Worm (Caenorhabditis elegans): ENCODE data around the gene ora-1.

ora-1 gene

ce11 chrIV:7961889-7962342 is 15.8 kb upstream of the ora-1 start:
- TF ChIP-seq ama-1 (optimal IDR thresholded peaks at IDR 0.05) = no peak
- TF ChIP-seq hmg-4 (GFP tag; optimal IDR thresholded peaks at IDR 0.05) = no peak
- TF ChIP-seq aly-1 (tag; optimal IDR thresholded peaks at IDR 0.05) = no peak
- no peak for TF ChIP-seq B0310.2 (tag; optimal IDR thresholded peaks at IDR 0.05)
- no peak for TF ChIP-seq tbx-11 (GFP tag; IDR thresholded peaks at IDR 0.05)
- TF ChIP-seq tbx-37 (GFP tag; conservative IDR thresholded peaks at IDR 0.05) = no peak
- no peak for TF ChIP-seq ceh-36 (tag; optimal IDR thresholded peaks at IDR 0.05)
- TF ChIP-seq ets-7 (tag; optimal IDR thresholded peaks at IDR 0.05) = no peak
- TF ChIP-seq sea-1 (GFP tag; conservative IDR thresholded peaks at IDR 0.05) = no peak
- no peak for TF ChIP-seq flt-1 (GFP tag; IDR thresholded peaks at IDR 0.05)
- TF ChIP-seq hnd-1 (tag; optimal IDR thresholded peaks at IDR 0.05) = no peak
- no peak for TF ChIP-seq scrt-1 (GFP tag; IDR thresholded peaks at IDR 0.05)
- no peak for TF ChIP-seq ceh-13 (GFP tag; optimal IDR thresholded peaks at IDR 0.05)
- TF ChIP-seq tra-4 (tag; optimal IDR thresholded peaks at IDR 0.05) = no peak
- TF ChIP-seq pes-1 (GFP tag; IDR thresholded peaks at IDR 0.05) = no peak
- TF ChIP-seq F13C5.2 (tag; optimal IDR thresholded peaks at IDR 0.05) = no peak
- no peak for TF ChIP-seq hmbx-1 (tag; optimal IDR thresholded peaks at IDR 0.05)

- no peak for TF ChIP-seq tbx-37 (GFP tag; conservative IDR thresholded peaks at IDR 0.05)
- no peak for TF ChIP-seq aly-1 (tag; optimal IDR thresholded peaks at IDR 0.05)
- no peak for TF ChIP-seq ceh-36 (tag; optimal IDR thresholded peaks at IDR 0.05)
- TF ChIP-seq tbx-11 (GFP tag; IDR thresholded peaks at IDR 0.05) = no peak
- no peak for TF ChIP-seq pes-1 (GFP tag; IDR thresholded peaks at IDR 0.05)
- TF ChIP-seq B0310.2 (tag; optimal IDR thresholded peaks at IDR 0.05) = no peak
- no peak for TF ChIP-seq scrt-1 (GFP tag; IDR thresholded peaks at IDR 0.05)
- no peak for TF ChIP-seq tra-4 (tag; optimal IDR thresholded peaks at IDR 0.05)
- no peak for TF ChIP-seq flt-1 (GFP tag; IDR thresholded peaks at IDR 0.05)
- TF ChIP-seq hnd-1 (tag; optimal IDR thresholded peaks at IDR 0.05) = no peak
- no peak for TF ChIP-seq hmg-4 (GFP tag; optimal IDR thresholded peaks at IDR 0.05)
- TF ChIP-seq ets-7 (tag; optimal IDR thresholded peaks at IDR 0.05) = no peak
- TF ChIP-seq F13C5.2 (tag; optimal IDR thresholded peaks at IDR 0.05) = no peak
- TF ChIP-seq ama-1 (optimal IDR thresholded peaks at IDR 0.05) = no peak
- TF ChIP-seq sea-1 (GFP tag; conservative IDR thresholded peaks at IDR 0.05) = no peak
- no peak for TF ChIP-seq ceh-13 (GFP tag; optimal IDR thresholded peaks at IDR 0.05)
- no peak for TF ChIP-seq hmbx-1 (tag; optimal IDR thresholded peaks at IDR 0.05)
Observed at ce11 chrIV:7967006-7967405, 10.7 kb upstream of the ora-1 start, which contains the start of gene F57H12.5. F57H12.5 (plus strand) TSS chrIV:7967306.

- no peak for TF ChIP-seq tra-4 (tag; optimal IDR thresholded peaks at IDR 0.05)
Observed at ce11 chrIV:7976210-7976609, 1.5 kb upstream of the ora-1 start, which contains the start of gene F57H12.6. F57H12.6 (minus strand) TSS chrIV:7976310.

ce11 chrIV:7979588-7979987 is 1.9 kb downstream of the ora-1 start, which contains the start of gene unc-24:
unc-24 (plus strand) TSS chrIV:7979870.
- TF ChIP-seq hmbx-1 (tag; optimal IDR thresholded peaks at IDR 0.05) (no peak), ceh-36 (tag; optimal IDR thresholded peaks at IDR 0.05) (no peak), ceh-13 (GFP tag; optimal IDR thresholded peaks at IDR 0.05) (no peak), ets-7 (tag; optimal IDR thresholded peaks at IDR 0.05) (no peak), sea-1 (GFP tag; conservative IDR thresholded peaks at IDR 0.05) (no peak), F13C5.2 (tag; optimal IDR thresholded peaks at IDR 0.05) (no peak), tra-4 (tag; optimal IDR thresholded peaks at IDR 0.05) (no peak), aly-1 (tag; optimal IDR thresholded peaks at IDR 0.05) (no peak), hmg-4 (GFP tag; optimal IDR thresholded peaks at IDR 0.05) (no peak), flt-1 (GFP tag; IDR thresholded peaks at IDR 0.05) (no peak)

ce11 chrIV:7982024-7982576 is 4.4 kb downstream of the ora-1 start, which contains the start of gene arf-5:
arf-5 (plus strand) TSS chrIV:7982526.
- TF ChIP-seq F13C5.2 (tag; optimal IDR thresholded peaks at IDR 0.05) (no peak), ceh-36 (tag; optimal IDR thresholded peaks at IDR 0.05) (no peak), tbx-37 (GFP tag; conservative IDR thresholded peaks at IDR 0.05) (no peak), hmbx-1 (tag; optimal IDR thresholded peaks at IDR 0.05) (no peak), scrt-1 (GFP tag; IDR thresholded peaks at IDR 0.05) (no peak), sea-1 (GFP tag; conservative IDR thresholded peaks at IDR 0.05) (no peak), ceh-13 (GFP tag; optimal IDR thresholded peaks at IDR 0.05) (no peak), B0310.2 (tag; optimal IDR thresholded peaks at IDR 0.05) (no peak), aly-1 (tag; optimal IDR thresholded peaks at IDR 0.05) (no peak), ets-7 (tag; optimal IDR thresholded peaks at IDR 0.05) (no peak), tra-4 (tag; optimal IDR thresholded peaks at IDR 0.05) (no peak), ama-1 (optimal IDR thresholded peaks at IDR 0.05) (no peak), pes-1 (GFP tag; IDR thresholded peaks at IDR 0.05) (no peak), flt-1 (GFP tag; IDR thresholded peaks at IDR 0.05) (no peak), tbx-11 (GFP tag; IDR thresholded peaks at IDR 0.05) (no peak), hnd-1 (tag; optimal IDR thresholded peaks at IDR 0.05) (no peak), hmg-4 (GFP tag; optimal IDR thresholded peaks at IDR 0.05) (no peak)

- no peak for TF ChIP-seq tbx-37 (GFP tag; conservative IDR thresholded peaks at IDR 0.05)
- no peak for TF ChIP-seq ceh-36 (tag; optimal IDR thresholded peaks at IDR 0.05)
- TF ChIP-seq ama-1 (optimal IDR thresholded peaks at IDR 0.05) = no peak
- TF ChIP-seq tra-4 (tag; optimal IDR thresholded peaks at IDR 0.05) = no peak
- TF ChIP-seq B0310.2 (tag; optimal IDR thresholded peaks at IDR 0.05) = no peak
- no peak for TF ChIP-seq pes-1 (GFP tag; IDR thresholded peaks at IDR 0.05)
- TF ChIP-seq tbx-11 (GFP tag; IDR thresholded peaks at IDR 0.05) = no peak
- no peak for TF ChIP-seq hmg-4 (GFP tag; optimal IDR thresholded peaks at IDR 0.05)
- TF ChIP-seq hnd-1 (tag; optimal IDR thresholded peaks at IDR 0.05) = no peak
- TF ChIP-seq hmbx-1 (tag; optimal IDR thresholded peaks at IDR 0.05) = no peak
- no peak for TF ChIP-seq ets-7 (tag; optimal IDR thresholded peaks at IDR 0.05)
- no peak for TF ChIP-seq scrt-1 (GFP tag; IDR thresholded peaks at IDR 0.05)
- TF ChIP-seq flt-1 (GFP tag; IDR thresholded peaks at IDR 0.05) = no peak
- TF ChIP-seq ceh-13 (GFP tag; optimal IDR thresholded peaks at IDR 0.05) = no peak
- no peak for TF ChIP-seq aly-1 (tag; optimal IDR thresholded peaks at IDR 0.05)
- no peak for TF ChIP-seq sea-1 (GFP tag; conservative IDR thresholded peaks at IDR 0.05)
- TF ChIP-seq F13C5.2 (tag; optimal IDR thresholded peaks at IDR 0.05) = no peak
Observed at ce11 chrIV:7983021-7983420, 5.3 kb downstream of the ora-1 start.

ce11 chrIV:7983728-7984346 is 6.1 kb downstream of the ora-1 start:
- peak; percentile 55 for TF ChIP-seq ama-1 (optimal IDR thresholded peaks at IDR 0.05)
- TF ChIP-seq hnd-1 (tag; optimal IDR thresholded peaks at IDR 0.05) = no peak

All from whole organism, early embryonic.